Worm (Caenorhabditis elegans) whole organism, L3 larva: ENCODE results near the gene tag-280.

Experiments
- aly-2 ChIP-seq: fragments of 150-350 bp; optimal IDR thresholded peaks from 2 replicates; lab custom pipeline; 2014; ENCODE audit warnings: missing biosample characterization, missing genetic modification characterization
- egl-27 ChIP-seq: sonication (generic microtip); optimal IDR thresholded peaks from 4 replicates; lab custom pipeline; 2017; ENCODE audit warnings: missing biosample characterization, missing genetic modification reagents, missing genetic modification characterization
- elt-1 ChIP-seq: fragments of 150-350 bp; optimal IDR thresholded peaks from 2 replicates; lab custom pipeline; 2014; ENCODE audit warnings: missing biosample characterization, missing genetic modification characterization
- elt-2 ChIP-seq: sonication (generic microtip); optimal IDR thresholded peaks from 2 replicates; lab custom pipeline; 2016; ENCODE audit warnings: missing genetic modification reagents, mild to moderate bottlenecking, missing genetic modification characterization, missing compliant biosample characterization
- elt-3 ChIP-seq, 3 experiments: fragments of 150-350 bp in 1 of 3; sonication (generic microtip) in 2 of 3; optimal IDR thresholded peaks; 2 replicates in 2 of 3; 4 replicates in 1 of 3; lab custom pipeline; 2014 to 2017; ENCODE audit warnings: missing biosample characterization in 3 of 3, missing genetic modification characterization in 3 of 3
- hmg-11 ChIP-seq: sonication (generic microtip); optimal IDR thresholded peaks from 2 replicates; lab custom pipeline; 2016; ENCODE audit warnings: missing genetic modification characterization, missing compliant biosample characterization
- lin-15B ChIP-seq: fragments of 150-350 bp; optimal IDR thresholded peaks from 2 replicates; lab custom pipeline; 2014; ENCODE audit warnings: missing biosample characterization, missing genetic modification characterization
- nfya-1 ChIP-seq: sonication (generic microtip); optimal IDR thresholded peaks from 2 replicates; lab custom pipeline; 2017; ENCODE audit warnings: missing genetic modification characterization, mild to moderate bottlenecking, missing compliant biosample characterization, antibody characterized with exemption, moderate library complexity; ENCODE audit not compliant: insufficient read depth
- nhr-12 ChIP-seq: fragments of 150-350 bp; optimal IDR thresholded peaks from 2 replicates; lab custom pipeline; 2014; ENCODE audit warnings: missing biosample characterization, missing genetic modification characterization
- nhr-28 ChIP-seq: fragments of 150-350 bp; optimal IDR thresholded peaks from 2 replicates; lab custom pipeline; 2014; ENCODE audit warnings: missing biosample characterization, missing genetic modification characterization
- pqm-1 ChIP-seq: fragments of 150-350 bp; optimal IDR thresholded peaks from 2 replicates; lab custom pipeline; 2017; ENCODE audit warnings: missing biosample characterization, missing genetic modification characterization, inconsistent platforms
- snpc-4 ChIP-seq: fragments of 150-350 bp; optimal IDR thresholded peaks from 2 replicates; lab custom pipeline; 2014; ENCODE audit warnings: missing biosample characterization, missing genetic modification characterization
- unc-62 ChIP-seq: fragments of 150-350 bp; sonication (generic microtip); optimal IDR thresholded peaks from 4 replicates; lab custom pipeline; 2014; ENCODE audit warnings: missing biosample characterization, missing genetic modification reagents, missing genetic modification characterization
- ztf-11 ChIP-seq: fragments of 150-350 bp; optimal IDR thresholded peaks from 2 replicates; lab custom pipeline; 2014; ENCODE audit warnings: missing biosample characterization, missing genetic modification characterization

DNA sequence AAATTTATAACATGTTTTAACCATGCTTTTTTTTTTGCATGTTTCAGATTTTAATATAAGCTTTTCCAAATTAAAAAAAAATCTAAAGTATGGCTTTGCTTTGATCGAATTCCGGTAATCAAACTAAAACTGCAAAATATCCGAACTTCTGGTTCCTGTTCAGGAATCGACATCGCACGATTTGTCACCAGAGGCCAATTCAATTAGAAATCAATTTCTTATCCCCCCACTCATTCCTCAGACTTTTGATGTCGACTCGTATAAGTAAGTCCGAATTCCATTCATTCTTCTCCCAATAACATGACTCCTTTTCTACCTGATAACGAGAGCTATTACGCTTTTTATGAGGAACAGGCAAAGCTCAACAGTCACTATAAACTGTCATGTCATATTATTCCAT, 12.2 kb upstream of the tag-280 start, which contains the start of gene srh-27:
- TF ChIP-seq ztf-11 (tag; lab: Kevin White, UChicago) = no peak
- no peak for TF ChIP-seq pqm-1
- TF ChIP-seq nhr-12 (tag; lab: Kevin White, UChicago) = no peak
- TF ChIP-seq egl-27 = no peak
- TF ChIP-seq lin-15B (tag; lab: Kevin White, UChicago) = no peak
- TF ChIP-seq elt-1 (tag; lab: Kevin White, UChicago) = no peak
- TF ChIP-seq elt-2 (tag; lab: Kevin White, UChicago) = no peak
- no peak for TF ChIP-seq snpc-4
- TF ChIP-seq hmg-11 (tag; lab: Kevin White, UChicago) = no peak
- no peak for TF ChIP-seq unc-62
- TF ChIP-seq nfya-1 = no peak
- no peak for TF ChIP-seq aly-2
- TF ChIP-seq elt-3 (tag; optimal IDR thresholded peaks at IDR 0.05; lab: Kevin White, UChicago) = no peak
- no peak for TF ChIP-seq nhr-28
